Fruit fly (Drosophila melanogaster): Measurements from ENCODE around the gene Pus1.

Gene Pus1

DNA sequence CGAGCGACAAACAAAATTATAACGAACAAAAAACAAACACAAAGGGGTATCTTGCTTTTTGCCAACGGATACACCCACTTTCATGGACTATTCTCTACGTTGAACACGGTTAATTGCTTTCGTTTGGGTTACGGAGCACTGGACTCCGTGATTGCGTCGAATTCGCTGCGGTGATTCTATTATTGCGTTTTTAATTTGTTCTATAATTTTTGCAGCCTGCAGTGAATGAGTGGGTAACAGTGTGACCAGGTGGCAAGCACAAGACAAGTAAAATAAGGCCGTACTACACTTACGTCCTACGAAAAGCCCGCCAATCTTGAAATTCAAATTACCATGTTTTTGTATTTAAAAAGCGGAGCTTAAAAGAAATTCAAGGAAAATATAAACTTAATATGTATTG, 6.9 kb downstream of the Pus1 start, which contains the start of gene CG16953 (continued):
- TF ChIP-seq CG18764 (GFP tag; optimal IDR thresholded peaks at IDR 0.05) (no peak), dimm (GFP tag; IDR thresholded peaks at IDR 0.05) (no peak), CG15696 (tag; optimal IDR thresholded peaks at IDR 0.05) (no peak), CG14710 (tag; optimal IDR thresholded peaks at IDR 0.05) (peak; percentile 24), emc (GFP tag; optimal IDR thresholded peaks at IDR 0.05) (no peak), CG12769 (tag; optimal IDR thresholded peaks at IDR 0.05) (no peak), CG1603 (tag; optimal IDR thresholded peaks at IDR 0.05) (peak; percentile 37), CG31441 (GFP tag; IDR thresholded peaks at IDR 0.05) (no peak), CG15479 (GFP tag; optimal IDR thresholded peaks at IDR 0.05) (no peak), Dfd (GFP tag; optimal IDR thresholded peaks at IDR 0.05) (no peak), corto (GFP tag; optimal IDR thresholded peaks at IDR 0.05) (no peak), luna (GFP tag; optimal IDR thresholded peaks at IDR 0.05) (no peak), sug (tag; optimal IDR thresholded peaks at IDR 0.05) (peak; percentile 1), ash1 (GFP tag; optimal IDR thresholded peaks at IDR 0.05) (no peak), CG13123 (GFP tag; optimal IDR thresholded peaks at IDR 0.05) (no peak), jigr1 (GFP tag; IDR thresholded peaks at IDR 0.05) (no peak), CG2202 (tag; optimal IDR thresholded peaks at IDR 0.05) (no peak), BtbVII (GFP tag; optimal IDR thresholded peaks at IDR 0.05) (no peak), CG10565 (GFP tag; optimal IDR thresholded peaks at IDR 0.05) (no peak), org-1 (GFP tag; optimal IDR thresholded peaks at IDR 0.05) (no peak), CG1792 (GFP tag; optimal IDR thresholded peaks at IDR 0.05) (no peak), CG12155 (GFP tag; optimal IDR thresholded peaks at IDR 0.05) (no peak), CG10959 (GFP tag; IDR thresholded peaks at IDR 0.05) (no peak), trh (GFP tag; optimal IDR thresholded peaks at IDR 0.05) (no peak), knrl (GFP tag; IDR thresholded peaks at IDR 0.05; ENCODE audit: partially characterized antibody) (no peak), wdn (GFP tag; IDR thresholded peaks at IDR 0.05) (no peak), Sry-β (GFP tag; optimal IDR thresholded peaks at IDR 0.05) (no peak), gt (GFP tag; IDR thresholded peaks at IDR 0.05) (no peak), CG3163 (GFP tag; optimal IDR thresholded peaks at IDR 0.05) (no peak), pnt (GFP tag; optimal IDR thresholded peaks at IDR 0.05) (no peak), TFAM (GFP tag; optimal IDR thresholded peaks at IDR 0.05) (no peak), CG6175 (GFP tag; IDR thresholded peaks at IDR 0.05) (no peak), Dref (GFP tag; IDR thresholded peaks at IDR 0.05) (no peak), pzg (GFP tag; optimal IDR thresholded peaks at IDR 0.05) (peak; percentile 64), unc-4 (GFP tag; IDR thresholded peaks at IDR 0.05; ENCODE audit: partially characterized antibody) (0 out of 2 replicates have a peak, but pooled peaks have one; percentile 19), bbx (GFP tag; IDR thresholded peaks at IDR 0.05; ENCODE audit: partially characterized antibody) (peak; percentile 32; the same call in 1 of the 2 replicates), CG9437 (GFP tag; optimal IDR thresholded peaks at IDR 0.05) (peak; percentile 25), twi (tag; optimal IDR thresholded peaks at IDR 0.05) (no peak), sim (GFP tag; IDR thresholded peaks at IDR 0.05) (no peak), CG8924 (tag; optimal IDR thresholded peaks at IDR 0.05) (no peak), CG1024 (GFP tag; IDR thresholded peaks at IDR 0.05) (no peak), CG9797 (GFP tag; optimal IDR thresholded peaks at IDR 0.05) (peak; percentile 79), BEAF-32 (GFP tag; optimal IDR thresholded peaks at IDR 0.05) (peak; percentile 21), CG14441 (GFP tag; IDR thresholded peaks at IDR 0.05) (no peak), CG7271 (tag; optimal IDR thresholded peaks at IDR 0.05) (no peak), Lpt (GFP tag; optimal IDR thresholded peaks at IDR 0.05) (no peak), lbe (GFP tag; optimal IDR thresholded peaks at IDR 0.05) (no peak), wor (GFP tag; IDR thresholded peaks at IDR 0.05) (no peak), sisA (GFP tag; IDR thresholded peaks at IDR 0.05) (no peak), Drgx (GFP tag; IDR thresholded peaks at IDR 0.05) (no peak), crol (GFP tag; IDR thresholded peaks at IDR 0.05) (peak; percentile 20; the same call in 1 of the 2 replicates), CG10267 (tag; optimal IDR thresholded peaks at IDR 0.05) (peak; percentile 30)

All from whole organism, embryonic.